Worm (Caenorhabditis elegans) whole organism, L1 larva: ENCODE data around the gene sri-9.

Experiments used
- lin-13 ChIP-seq: fragments of 150-350 bp; optimal IDR thresholded peaks from 2 replicates; lab custom pipeline; 2014; ENCODE audit warnings: missing biosample characterization, missing genetic modification reagents, missing genetic modification characterization
- nhr-237 ChIP-seq: fragments of 150-350 bp; optimal IDR thresholded peaks from 2 replicates; lab custom pipeline; 2014; ENCODE audit warnings: missing biosample characterization, missing genetic modification characterization
- nhr-90 ChIP-seq: sonication (generic microtip); optimal IDR thresholded peaks from 2 replicates; lab custom pipeline; 2016; ENCODE audit warnings: mild to moderate bottlenecking, missing genetic modification characterization, missing compliant biosample characterization; ENCODE audit not compliant: poor library complexity
- pqm-1 ChIP-seq: sonication (generic microtip); optimal IDR thresholded peaks from 3 replicates; lab custom pipeline; 2017; ENCODE audit warnings: missing biosample characterization, missing genetic modification characterization
- unc-62 ChIP-seq: fragments of 150-350 bp; optimal IDR thresholded peaks from 2 replicates; lab custom pipeline; 2014; ENCODE audit warnings: missing biosample characterization, missing genetic modification reagents, missing genetic modification characterization

- TF ChIP-seq lin-13 (GFP tag; lab: Kevin White, UChicago) (no peak), nhr-90 (no peak), nhr-237 (tag; lab: Kevin White, UChicago) (no peak), pqm-1 (tag; lab: Kevin White, UChicago) (no peak), unc-62 (GFP tag; lab: Kevin White, UChicago) (no peak)
Observed at ce11 chrV:16980368-16980767, 20.9 kb upstream of the sri-9 start, which contains the start of gene srz-54.
